Fruit fly (Drosophila melanogaster) whole organism, embryonic: ENCODE results near the gene CG33307.
A peak's percentile ranks its signal among the peaks of the same experiment; 100 is the strongest.

Experiments
- Antp ChIP-seq: fragments of 200-800 bp; sonication (Bioruptor generic); optimal IDR thresholded peaks from 3 replicates; lab custom pipeline; 2016; ENCODE audit warnings: missing biosample characterization, missing genetic modification characterization
- Asciz ChIP-seq: fragments of 200-800 bp; sonication (Bioruptor generic); optimal IDR thresholded peaks from 2 replicates; lab custom pipeline; 2017; ENCODE audit warnings: missing biosample characterization, mild to moderate bottlenecking, missing genetic modification characterization, missing genetic modification reagents
- Atf6 ChIP-seq: fragments of 200-800 bp; sonication (Bioruptor generic); IDR thresholded peaks from 2 replicates; pipeline ENCODE4 v1.3.6; 2022; ENCODE audit warnings: missing biosample characterization, missing genetic modification characterization
- Awh ChIP-seq: fragments of 200-800 bp; sonication (Bioruptor generic); IDR thresholded peaks from 2 replicates; pipeline ENCODE4, ENCODE4 v1.3.6; 2022; ENCODE audit warnings: missing biosample characterization, missing genetic modification characterization
- CG10147 ChIP-seq: fragments of 200-800 bp; sonication (Bioruptor generic); optimal IDR thresholded peaks from 2 replicates; lab custom pipeline; 2019; ENCODE audit warnings: missing biosample characterization, mild to moderate bottlenecking, missing genetic modification characterization, moderate library complexity
- CG1024 ChIP-seq: fragments of 200-800 bp; sonication (Bioruptor generic); IDR thresholded peaks from 2 replicates; pipeline ENCODE4 v1.3.6; 2022; ENCODE audit warnings: missing biosample characterization, missing genetic modification characterization
- CG10274 ChIP-seq: fragments of 200-800 bp; sonication (Bioruptor generic); optimal IDR thresholded peaks from 3 replicates; lab custom pipeline; 2017; ENCODE audit warnings: missing biosample characterization, mild to moderate bottlenecking, missing genetic modification characterization
- CG10462 ChIP-seq: fragments of 200-800 bp; sonication (Bioruptor generic); optimal IDR thresholded peaks from 2 replicates; lab custom pipeline; 2016; ENCODE audit warnings: missing biosample characterization, missing genetic modification characterization
- CG10959 ChIP-seq: fragments of 200-800 bp; sonication (Bioruptor generic); IDR thresholded peaks from 2 replicates; pipeline ENCODE4 v1.3.6; 2022; ENCODE audit warnings: missing biosample characterization, missing genetic modification characterization
- CG11695 ChIP-seq: fragments of 200-800 bp; sonication (Bioruptor generic); IDR thresholded peaks from 3 replicates; pipeline ENCODE4 v1.3.6; 2022; ENCODE audit warnings: missing biosample characterization, missing genetic modification characterization
- CG1647 ChIP-seq: fragments of 200-800 bp; sonication (Bioruptor generic); optimal IDR thresholded peaks from 3 replicates; lab custom pipeline; 2016; ENCODE audit warnings: missing biosample characterization, missing genetic modification characterization
- CG16779 ChIP-seq: fragments of 200-800 bp; sonication (Bioruptor generic); IDR thresholded peaks from 2 replicates; pipeline ENCODE4 v1.3.6; 2022; ENCODE audit warnings: missing biosample characterization, missing genetic modification characterization
- CG16813 ChIP-seq: fragments of 200-800 bp; sonication (Bioruptor generic); IDR thresholded peaks from 3 replicates; pipeline ENCODE4 v1.3.6; 2022; ENCODE audit warnings: missing biosample characterization, missing genetic modification characterization; ENCODE audit not compliant: partially characterized antibody
- CG17186 ChIP-seq: fragments of 200-800 bp; sonication (Bioruptor generic); optimal IDR thresholded peaks from 3 replicates; lab custom pipeline; 2017; ENCODE audit warnings: missing biosample characterization, missing genetic modification reagents, missing genetic modification characterization
- CG17328 ChIP-seq: fragments of 200-800 bp; sonication (Bioruptor generic); IDR thresholded peaks from 2 replicates; pipeline ENCODE4 v1.3.6; 2022; ENCODE audit warnings: missing biosample characterization, missing genetic modification characterization
- CG17359 ChIP-seq: fragments of 200-800 bp; sonication (Bioruptor generic); optimal IDR thresholded peaks from 3 replicates; lab custom pipeline; 2018; ENCODE audit warnings: missing biosample characterization, mild to moderate bottlenecking, missing genetic modification characterization, moderate library complexity
- CG2120 ChIP-seq: fragments of 200-800 bp; sonication (Bioruptor generic); optimal IDR thresholded peaks from 3 replicates; lab custom pipeline; 2016; ENCODE audit warnings: missing biosample characterization, missing genetic modification characterization
- CG2875 ChIP-seq: fragments of 200-800 bp; sonication (Bioruptor generic); optimal IDR thresholded peaks from 2 replicates; lab custom pipeline; 2017; ENCODE audit warnings: missing biosample characterization, mild to moderate bottlenecking, missing genetic modification characterization, missing genetic modification reagents
- CG34376 ChIP-seq: fragments of 200-800 bp; sonication (Bioruptor generic); optimal IDR thresholded peaks from 2 replicates; lab custom pipeline; 2018; ENCODE audit warnings: missing biosample characterization, mild to moderate bottlenecking, missing genetic modification characterization
- CG6689 ChIP-seq: fragments of 200-800 bp; sonication (Bioruptor generic); IDR thresholded peaks from 2 replicates; pipeline ENCODE4 v1.3.6; 2022; ENCODE audit warnings: missing biosample characterization, missing genetic modification characterization
- CG8281 ChIP-seq: fragments of 200-800 bp; sonication (Bioruptor generic); optimal IDR thresholded peaks from 2 replicates; lab custom pipeline; 2018; ENCODE audit warnings: missing biosample characterization, mild to moderate bottlenecking, missing genetic modification characterization, moderate library complexity
- CG8388 ChIP-seq: fragments of 200-800 bp; sonication (Bioruptor generic); optimal IDR thresholded peaks from 2 replicates; lab custom pipeline; 2019; ENCODE audit warnings: missing biosample characterization, mild to moderate bottlenecking, missing genetic modification characterization, moderate library complexity
- Camta ChIP-seq: fragments of 200-800 bp; sonication (Bioruptor generic); optimal IDR thresholded peaks from 2 replicates; lab custom pipeline; 2016; ENCODE audit warnings: missing biosample characterization, missing genetic modification characterization
- Dll ChIP-seq: fragments of 200-800 bp; sonication (Bioruptor generic); IDR thresholded peaks from 4 replicates; pipeline ENCODE4 v1.3.6; 2022; ENCODE audit warnings: missing biosample characterization, missing genetic modification characterization; ENCODE audit not compliant: partially characterized antibody
- Ets97D ChIP-seq: fragments of 200-800 bp; sonication (Bioruptor generic); optimal IDR thresholded peaks from 3 replicates; lab custom pipeline; 2016; ENCODE audit warnings: missing biosample characterization, missing genetic modification characterization
- Fer1 ChIP-seq: fragments of 200-800 bp; sonication (Bioruptor generic); optimal IDR thresholded peaks from 2 replicates; lab custom pipeline; 2017; ENCODE audit warnings: missing biosample characterization, mild to moderate bottlenecking, missing genetic modification characterization
- H15 ChIP-seq: fragments of 200-800 bp; sonication (Bioruptor generic); IDR thresholded peaks from 3 replicates; pipeline ENCODE4 v1.3.6; 2022; ENCODE audit warnings: missing biosample characterization, missing genetic modification characterization
- Hr51 ChIP-seq, 2 experiments: fragments of 200-800 bp; sonication (Bioruptor generic); optimal IDR thresholded peaks; 2 replicates in 1 of 2; 3 replicates in 1 of 2; lab custom pipeline; 2016 to 2018; ENCODE audit warnings: missing biosample characterization in 2 of 2, missing genetic modification characterization in 2 of 2, mild to moderate bottlenecking in 1 of 2, moderate library complexity in 1 of 2
- Mad ChIP-seq: fragments of 200-800 bp; sonication (Bioruptor generic); optimal IDR thresholded peaks from 2 replicates; lab custom pipeline; 2016; ENCODE audit warnings: missing biosample characterization, missing genetic modification characterization
- NC2α ChIP-seq: fragments of 200-800 bp; sonication (Bioruptor generic); optimal IDR thresholded peaks from 2 replicates; lab custom pipeline; 2016; ENCODE audit warnings: missing biosample characterization, missing genetic modification characterization
- Neu2 ChIP-seq: fragments of 200-800 bp; sonication (Bioruptor generic); optimal IDR thresholded peaks from 3 replicates; lab custom pipeline; 2016; ENCODE audit warnings: missing biosample characterization, missing genetic modification characterization, borderline replicate concordance
- Optix ChIP-seq: fragments of 200-800 bp; sonication (Bioruptor generic); IDR thresholded peaks from 3 replicates; pipeline ENCODE4 v1.3.6; 2022; ENCODE audit warnings: missing biosample characterization, missing genetic modification characterization
- Pdp1 ChIP-seq, 2 experiments: fragments of 200-800 bp; sonication (Bioruptor generic); optimal IDR thresholded peaks; 3 replicates each; lab custom pipeline; 2016; ENCODE audit warnings: missing biosample characterization in 2 of 2, missing genetic modification characterization in 2 of 2, mild to moderate bottlenecking in 1 of 2, moderate library complexity in 1 of 2
- Sry-δ ChIP-seq: fragments of 200-800 bp; sonication (Bioruptor generic); optimal IDR thresholded peaks from 2 replicates; lab custom pipeline; 2016; ENCODE audit warnings: missing biosample characterization, missing genetic modification characterization
- TFAM ChIP-seq: fragments of 200-800 bp; sonication (Bioruptor generic); optimal IDR thresholded peaks from 2 replicates; lab custom pipeline; 2017; ENCODE audit warnings: missing biosample characterization, missing genetic modification characterization, inconsistent platforms
- Vsx1 ChIP-seq: fragments of 200-800 bp; sonication (Bioruptor generic); optimal IDR thresholded peaks from 2 replicates; lab custom pipeline; 2017; ENCODE audit warnings: missing biosample characterization, mild to moderate bottlenecking, missing genetic modification characterization, missing genetic modification reagents
- aop ChIP-seq: fragments of 200-800 bp; sonication (Bioruptor generic); IDR thresholded peaks from 2 replicates; pipeline ENCODE4 v1.3.6; 2022; ENCODE audit warnings: missing biosample characterization, missing genetic modification characterization
- bsh ChIP-seq, 2 experiments: fragments of 200-800 bp; sonication (Bioruptor generic); optimal IDR thresholded peaks; 2 replicates each; lab custom pipeline; 2017 to 2018; ENCODE audit warnings: mild to moderate bottlenecking in 2 of 2, missing biosample characterization in 2 of 2, missing genetic modification characterization in 2 of 2, moderate library complexity in 1 of 2
- dan ChIP-seq: fragments of 200-800 bp; sonication (Bioruptor generic); IDR thresholded peaks from 2 replicates; pipeline ENCODE4 v1.3.6; 2022; ENCODE audit warnings: missing biosample characterization, missing genetic modification characterization
- dati ChIP-seq: fragments of 200-800 bp; sonication (Bioruptor generic); IDR thresholded peaks from 2 replicates; pipeline ENCODE4 v1.3.6; 2022; ENCODE audit warnings: missing biosample characterization, missing genetic modification characterization
- emc ChIP-seq: fragments of 200-800 bp; sonication (Bioruptor generic); optimal IDR thresholded peaks from 2 replicates; lab custom pipeline; 2016; ENCODE audit warnings: missing biosample characterization, missing genetic modification characterization
- ftz-f1 ChIP-seq: fragments of 200-800 bp; sonication (Bioruptor generic); optimal IDR thresholded peaks from 2 replicates; lab custom pipeline; 2016; ENCODE audit warnings: missing biosample characterization, missing genetic modification characterization
- gem ChIP-seq: fragments of 200-800 bp; sonication (Bioruptor generic); optimal IDR thresholded peaks from 2 replicates; lab custom pipeline; 2019; ENCODE audit warnings: missing biosample characterization, mild to moderate bottlenecking, missing genetic modification characterization, moderate library complexity
- gro ChIP-seq: fragments of 200-800 bp; sonication (Bioruptor generic); optimal IDR thresholded peaks from 2 replicates; lab custom pipeline; 2016; ENCODE audit warnings: missing biosample characterization, missing genetic modification characterization
- luna ChIP-seq: fragments of 200-800 bp; sonication (Bioruptor generic); optimal IDR thresholded peaks from 2 replicates; lab custom pipeline; 2016; ENCODE audit warnings: missing biosample characterization, missing genetic modification characterization
- pb ChIP-seq: fragments of 200-800 bp; sonication (Bioruptor generic); optimal IDR thresholded peaks from 3 replicates; lab custom pipeline; 2016; ENCODE audit warnings: missing biosample characterization, missing genetic modification characterization
- repo ChIP-seq: fragments of 200-800 bp; sonication (Bioruptor generic); optimal IDR thresholded peaks from 2 replicates; lab custom pipeline; 2016; ENCODE audit warnings: missing biosample characterization, missing genetic modification characterization
- schlank ChIP-seq: fragments of 200-800 bp; sonication (Bioruptor generic); optimal IDR thresholded peaks from 2 replicates; lab custom pipeline; 2018; ENCODE audit warnings: missing biosample characterization, mild to moderate bottlenecking, missing genetic modification characterization
- sens-2 ChIP-seq: fragments of 200-800 bp; sonication (Bioruptor generic); IDR thresholded peaks from 2 replicates; pipeline ENCODE4 v1.3.6; 2022; ENCODE audit warnings: missing biosample characterization, missing genetic modification characterization
- sug ChIP-seq: fragments of 200-800 bp; optimal IDR thresholded peaks from 2 replicates; lab custom pipeline; 2019; ENCODE audit warnings: missing biosample characterization, mild to moderate bottlenecking, missing genetic modification characterization, moderate library complexity
- vnd ChIP-seq: fragments of 200-800 bp; sonication (Bioruptor generic); IDR thresholded peaks from 3 replicates; pipeline ENCODE4 v1.3.6; 2022; ENCODE audit warnings: missing biosample characterization, missing genetic modification characterization; ENCODE audit not compliant: partially characterized antibody
- zen ChIP-seq: fragments of 200-800 bp; sonication (Bioruptor generic); optimal IDR thresholded peaks from 3 replicates; lab custom pipeline; 2018; ENCODE audit warnings: missing biosample characterization, mild to moderate bottlenecking, missing genetic modification characterization, moderate library complexity

The CG33307 gene

dm6 chr2L:13876698-13877097, 35.4 kb upstream of the CG33307 start (continued):
- peak; percentile 11 for TF ChIP-seq CG2875 (GFP tag; lab: Kevin White, UChicago)
- TF ChIP-seq ftz-f1 (GFP tag; lab: Kevin White, UChicago): no peak
- no peak for TF ChIP-seq luna (GFP tag; lab: Kevin White, UChicago)
- no peak for TF ChIP-seq repo (GFP tag; lab: Kevin White, UChicago)
- TF ChIP-seq NC2α (GFP tag; lab: Kevin White, UChicago): no peak
- no peak for TF ChIP-seq Awh (GFP tag; lab: Robert Waterston, UW)
- no peak for TF ChIP-seq Atf6 (GFP tag; lab: Robert Waterston, UW)
- TF ChIP-seq Neu2 (GFP tag; lab: Kevin White, UChicago): no peak
- TF ChIP-seq CG1024 (GFP tag; lab: Robert Waterston, UW): no peak
- no peak for TF ChIP-seq schlank (tag; lab: Kevin White, UChicago)
- TF ChIP-seq Mad (GFP tag; lab: Kevin White, UChicago): no peak
- TF ChIP-seq dan: no peak
- TF ChIP-seq CG16779: no peak
- TF ChIP-seq CG10147 (GFP tag; lab: Kevin White, UChicago): no peak
- peak; percentile 40; the same call in 1 of the 2 replicates for TF ChIP-seq CG17328 (GFP tag; lab: Robert Waterston, UW)
- no peak for TF ChIP-seq CG10462
- TF ChIP-seq TFAM (GFP tag; lab: Kevin White, UChicago): no peak
- no peak for TF ChIP-seq CG1647
- no peak for TF ChIP-seq Optix (GFP tag; lab: Robert Waterston, UW)
- no peak for TF ChIP-seq CG8281
- no peak for TF ChIP-seq CG11695 (GFP tag; lab: Robert Waterston, UW)
- peak; percentile 25 for TF ChIP-seq CG17359
- TF ChIP-seq pb (GFP tag; lab: Kevin White, UChicago): no peak
- TF ChIP-seq Hr51 (GFP tag; optimal IDR thresholded peaks at IDR 0.05; lab: Kevin White, UChicago): peak in 1 of 2 experiments; percentile 37
- TF ChIP-seq emc (GFP tag; lab: Kevin White, UChicago): no peak
- TF ChIP-seq dati: no peak
- TF ChIP-seq CG10274: no peak
- no peak for TF ChIP-seq Antp (GFP tag; lab: Kevin White, UChicago)
- TF ChIP-seq Ets97D (GFP tag; lab: Kevin White, UChicago): no peak
- peak; percentile 41 for TF ChIP-seq Asciz (GFP tag; lab: Kevin White, UChicago)
- TF ChIP-seq sug (tag; lab: Kevin White, UChicago): no peak
- no peak for TF ChIP-seq sens-2 (GFP tag; lab: Robert Waterston, UW)
- peak in 1 of 2 experiments; percentile 66 for TF ChIP-seq bsh (GFP tag; optimal IDR thresholded peaks at IDR 0.05; lab: Kevin White, UChicago)
- TF ChIP-seq zen (tag; lab: Kevin White, UChicago): no peak
- no peak for TF ChIP-seq vnd
- TF ChIP-seq H15 (GFP tag; lab: Robert Waterston, UW): no peak
- no peak for TF ChIP-seq gro (GFP tag; lab: Kevin White, UChicago)
- no peak for TF ChIP-seq Pdp1 (GFP tag; optimal IDR thresholded peaks at IDR 0.05; lab: Kevin White, UChicago)
- peak; percentile 10 for TF ChIP-seq Fer1 (GFP tag; lab: Kevin White, UChicago)
- no peak for TF ChIP-seq Dll
- TF ChIP-seq CG34376: no peak
- TF ChIP-seq CG16813 (GFP tag; lab: Robert Waterston, UW): no peak
- TF ChIP-seq CG6689: no peak
- no peak for TF ChIP-seq CG2120 (GFP tag; lab: Kevin White, UChicago)
- TF ChIP-seq Camta (GFP tag; lab: Kevin White, UChicago): no peak
- TF ChIP-seq Vsx1 (GFP tag; lab: Kevin White, UChicago): no peak
- no peak for TF ChIP-seq CG10959
- TF ChIP-seq gem: peak; percentile 73
- no peak for TF ChIP-seq Sry-δ (GFP tag; lab: Kevin White, UChicago)
- TF ChIP-seq aop (GFP tag; lab: Robert Waterston, UW): no peak
- peak; percentile 42 for TF ChIP-seq CG8388 (GFP tag; lab: Kevin White, UChicago)
- no peak for TF ChIP-seq CG17186 (GFP tag; lab: Kevin White, UChicago)
